Fruit fly (Drosophila melanogaster) whole organism, wandering third instar larva: ENCODE results near the gene CG32437.
A peak's percentile ranks its signal among the peaks of the same experiment; 100 is the strongest.

ENCODE experiments used
- Abd-B ChIP-seq: fragments of >200 bp; optimal IDR thresholded peaks from 2 replicates; lab custom pipeline; 2017; ENCODE audit warnings: missing biosample characterization, missing genetic modification characterization
- CG32264 ChIP-seq: fragments of 200-800 bp; sonication (Bioruptor generic); optimal IDR thresholded peaks from 2 replicates; lab custom pipeline; 2016; ENCODE audit warnings: missing biosample characterization, missing genetic modification characterization
- CG9705 ChIP-seq: fragments of 200-800 bp; sonication (Bioruptor generic); optimal IDR thresholded peaks from 2 replicates; lab custom pipeline; 2018; ENCODE audit warnings: missing biosample characterization, mild to moderate bottlenecking, missing genetic modification characterization
- Dfd ChIP-seq: fragments of >200 bp; optimal IDR thresholded peaks from 2 replicates; lab custom pipeline; 2017; ENCODE audit warnings: missing biosample characterization, missing genetic modification characterization
- Dif ChIP-seq: fragments of 200-275, 200-300 bp; sonication (Bioruptor generic); optimal IDR thresholded peaks from 2 replicates; lab custom pipeline; 2018; ENCODE audit warnings: missing biosample characterization, missing genetic modification characterization; ENCODE audit not compliant: partially characterized antibody
- GATAd ChIP-seq: sonication (Bioruptor generic); optimal IDR thresholded peaks from 2 replicates; lab custom pipeline; 2016; ENCODE audit warnings: missing biosample characterization, missing genetic modification characterization
- HLH106 ChIP-seq: fragments of 200-800 bp; optimal IDR thresholded peaks from 3 replicates; lab custom pipeline; 2019; ENCODE audit warnings: missing biosample characterization, mild to moderate bottlenecking, missing genetic modification characterization, moderate library complexity
- Hnf4 ChIP-seq: fragments of 200-800 bp; sonication (Bioruptor generic); optimal IDR thresholded peaks from 2 replicates; lab custom pipeline; 2016; ENCODE audit warnings: missing biosample characterization, mild to moderate bottlenecking, missing genetic modification characterization
- Hr78 ChIP-seq: fragments of >200 bp; optimal IDR thresholded peaks from 2 replicates; lab custom pipeline; 2017; ENCODE audit warnings: missing biosample characterization, missing genetic modification characterization
- Hr83 ChIP-seq: fragments of 200-300 bp; sonication (Bioruptor generic); optimal IDR thresholded peaks from 2 replicates; lab custom pipeline; 2016; ENCODE audit warnings: missing biosample characterization, mild to moderate bottlenecking, missing genetic modification characterization, moderate library complexity; ENCODE audit not compliant: poor library complexity, severe bottlenecking
- Jra ChIP-seq: sonication (Bioruptor generic); optimal IDR thresholded peaks from 2 replicates; lab custom pipeline; 2016; ENCODE audit warnings: missing biosample characterization, missing genetic modification characterization
- Mio ChIP-seq: sonication (Bioruptor generic); optimal IDR thresholded peaks from 2 replicates; lab custom pipeline; 2016; ENCODE audit warnings: missing biosample characterization, missing genetic modification characterization
- Myc ChIP-seq: fragments of >200 bp; optimal IDR thresholded peaks from 2 replicates; lab custom pipeline; 2017
- N ChIP-seq: fragments of >200 bp; optimal IDR thresholded peaks from 2 replicates; lab custom pipeline; 2018; ENCODE audit warnings: missing biosample characterization, missing external identifiers, missing genetic modification characterization
- OdsH ChIP-seq: fragments of 200-800 bp; sonication (Bioruptor generic); optimal IDR thresholded peaks from 2 replicates; lab custom pipeline; 2016; ENCODE audit warnings: missing biosample characterization, mild to moderate bottlenecking, missing genetic modification characterization
- Rel ChIP-seq, 2 experiments: fragments of 200-800 bp; sonication (Bioruptor generic) in 1 of 2; optimal IDR thresholded peaks; 2 replicates in 1 of 2; 3 replicates in 1 of 2; lab custom pipeline; 2016 to 2019; ENCODE audit warnings: mild to moderate bottlenecking in 2 of 2, missing biosample characterization in 2 of 2, missing genetic modification characterization in 2 of 2, moderate library complexity in 1 of 2
- Sp1 ChIP-seq: fragments of 200-800 bp; sonication (Bioruptor generic); optimal IDR thresholded peaks from 3 replicates; lab custom pipeline; 2019; ENCODE audit warnings: missing biosample characterization, mild to moderate bottlenecking, missing genetic modification characterization, moderate library complexity
- Vsx2 ChIP-seq: fragments of 200-300, 225-300 bp; sonication (Bioruptor generic); optimal IDR thresholded peaks from 2 replicates; lab custom pipeline; 2018; ENCODE audit warnings: missing biosample characterization, missing genetic modification characterization; ENCODE audit not compliant: partially characterized antibody
- dl ChIP-seq, 2 experiments: fragments of 175-275, 200-275 bp in 1 of 2; fragments of 200-275 bp in 1 of 2; sonication (Bioruptor generic); optimal IDR thresholded peaks; lab custom pipeline; 2018; ENCODE audit warnings: mild to moderate bottlenecking in 2 of 2, missing biosample characterization in 2 of 2, missing genetic modification characterization in 2 of 2, moderate library complexity in 2 of 2; ENCODE audit not compliant: partially characterized antibody in 2 of 2, insufficient read depth in 1 of 2
- dmrt93B ChIP-seq: fragments of 200-800 bp; sonication (Bioruptor generic); optimal IDR thresholded peaks from 2 replicates; lab custom pipeline; 2018; ENCODE audit warnings: missing biosample characterization, mild to moderate bottlenecking, missing genetic modification characterization
- dsf ChIP-seq: sonication (Bioruptor generic); optimal IDR thresholded peaks from 2 replicates; lab custom pipeline; 2016; ENCODE audit warnings: missing biosample characterization, missing genetic modification characterization, borderline replicate concordance
- ey ChIP-seq: fragments of 200-800 bp; sonication (Bioruptor generic); optimal IDR thresholded peaks from 2 replicates; lab custom pipeline; 2016; ENCODE audit warnings: missing biosample characterization, missing genetic modification characterization
- foxo ChIP-seq, 2 experiments: fragments of 200-800 bp; sonication (Bioruptor generic); optimal IDR thresholded peaks; 2 replicates in 1 of 2; 3 replicates in 1 of 2; lab custom pipeline; 2016 to 2017; ENCODE audit warnings: missing biosample characterization in 2 of 2, missing genetic modification characterization in 2 of 2
- fru ChIP-seq: fragments of 200-800 bp; sonication (Bioruptor generic); optimal IDR thresholded peaks from 3 replicates; lab custom pipeline; 2016; ENCODE audit warnings: missing biosample characterization, mild to moderate bottlenecking, missing genetic modification characterization
- h ChIP-seq: fragments of 200-800 bp; sonication (Bioruptor generic); optimal IDR thresholded peaks from 3 replicates; lab custom pipeline; 2016; ENCODE audit warnings: missing biosample characterization, mild to moderate bottlenecking, missing genetic modification characterization
- jim ChIP-seq: fragments of 175-275, 200-325 bp; sonication (Bioruptor generic); optimal IDR thresholded peaks from 2 replicates; lab custom pipeline; 2016; ENCODE audit warnings: missing biosample characterization, mild to moderate bottlenecking, missing genetic modification characterization
- lola ChIP-seq: fragments of >200 bp; optimal IDR thresholded peaks from 2 replicates; lab custom pipeline; 2017; ENCODE audit warnings: missing biosample characterization, missing genetic modification characterization
- pan ChIP-seq: fragments of >200 bp; optimal IDR thresholded peaks from 2 replicates; lab custom pipeline; 2017
- psq ChIP-seq: fragments of 200-800 bp; sonication (Bioruptor generic); optimal IDR thresholded peaks from 3 replicates; lab custom pipeline; 2017; ENCODE audit warnings: missing biosample characterization, mild to moderate bottlenecking, missing genetic modification characterization, moderate library complexity
- rgr ChIP-seq: fragments of 200-800 bp; sonication (Bioruptor generic); optimal IDR thresholded peaks from 3 replicates; lab custom pipeline; 2016; ENCODE audit warnings: missing biosample characterization, mild to moderate bottlenecking, missing genetic modification characterization
- usp ChIP-seq: fragments of >200 bp; optimal IDR thresholded peaks from 2 replicates; lab custom pipeline; 2017; ENCODE audit warnings: missing biosample characterization, missing genetic modification characterization
- woc ChIP-seq: sonication (Bioruptor generic); optimal IDR thresholded peaks from 2 replicates; lab custom pipeline; 2016; ENCODE audit warnings: missing biosample characterization, mild to moderate bottlenecking, missing genetic modification characterization

Gene CG32437

dm6 chr3L:21357383-21357782, at the start of gene CG32437:
TSS of gene CG32437 (plus strand) at chr3L:21357683.
- TF ChIP-seq CG32264 (GFP tag; lab: Kevin White, UChicago) = no peak
- TF ChIP-seq Rel (GFP tag; optimal IDR thresholded peaks at IDR 0.05; lab: Kevin White, UChicago) = no peak
- TF ChIP-seq Rel (tag; optimal IDR thresholded peaks at IDR 0.05; lab: Kevin White, UChicago) = no peak
- TF ChIP-seq jim (GFP tag; lab: Kevin White, UChicago) = no peak
- no peak for TF ChIP-seq dsf (GFP tag; lab: Kevin White, UChicago)
- no peak for TF ChIP-seq usp (GFP tag; lab: Kevin White, UChicago)
- no peak for TF ChIP-seq Hnf4 (GFP tag; lab: Kevin White, UChicago)
- no peak for TF ChIP-seq OdsH (GFP tag; lab: Kevin White, UChicago)
- TF ChIP-seq Hr83 = no peak
- TF ChIP-seq Mio (GFP tag; lab: Kevin White, UChicago) = no peak
- no peak for TF ChIP-seq GATAd (GFP tag; lab: Kevin White, UChicago)
- no peak for TF ChIP-seq lola (GFP tag; lab: Kevin White, UChicago)
- no peak for TF ChIP-seq dl (GFP tag; optimal IDR thresholded peaks at IDR 0.05; lab: Kevin White, UChicago; ENCODE audit: insufficient read depth in 1 of 2, partially characterized antibody in 2 of 2)
- TF ChIP-seq psq = no peak
- no peak for TF ChIP-seq Abd-B (GFP tag; lab: Kevin White, UChicago)
- TF ChIP-seq woc (GFP tag; lab: Kevin White, UChicago) = no peak
- no peak for TF ChIP-seq h (GFP tag; lab: Kevin White, UChicago)
- no peak for TF ChIP-seq N

DNA sequence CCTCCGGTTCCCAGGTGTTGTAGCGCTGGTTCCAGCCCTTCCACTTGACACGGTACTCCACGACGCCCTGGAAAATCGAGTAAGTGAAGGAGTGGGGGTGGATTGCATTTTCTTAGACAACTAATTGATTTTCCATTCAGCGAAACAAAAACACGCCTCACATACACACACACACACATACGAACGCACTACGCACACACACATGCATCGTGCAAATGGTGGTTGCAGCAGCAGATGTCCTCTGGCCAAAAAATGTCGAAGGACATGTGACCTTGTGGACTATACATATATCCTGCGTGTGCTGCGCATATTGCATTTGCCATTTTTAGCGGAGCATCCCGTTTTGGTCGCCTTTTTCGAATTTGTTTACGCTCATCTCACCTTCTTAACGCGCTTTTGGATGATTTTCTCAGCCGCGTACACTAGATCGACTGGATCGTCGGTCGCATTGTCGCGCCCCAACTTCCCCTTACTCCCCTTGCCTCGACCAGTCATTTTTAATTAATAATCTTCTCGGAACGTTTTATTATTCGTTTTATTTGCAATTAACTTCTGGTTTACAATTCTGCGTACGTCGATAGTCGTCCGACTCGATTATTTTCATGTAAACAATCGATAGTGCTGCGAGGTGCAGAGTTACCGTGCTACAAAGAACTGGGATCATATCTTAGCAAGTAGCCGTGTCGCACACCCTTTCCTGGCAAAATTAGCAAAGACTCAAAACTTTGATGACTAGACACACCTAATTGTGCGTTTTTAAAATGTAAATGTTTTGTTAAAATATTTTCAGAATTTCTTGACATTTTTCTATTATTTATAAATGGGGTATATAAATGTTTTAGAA, 39.8 kb upstream of the CG32437 start, which contains the start of gene Pc:
Pc (minus strand) TSS at position 605 of the 844 bp plus-strand sequence.
- peak; percentile 38 for TF ChIP-seq Hr83
- no peak for TF ChIP-seq GATAd (GFP tag; lab: Kevin White, UChicago)
- peak; percentile 22 for TF ChIP-seq HLH106 (tag; lab: Kevin White, UChicago)
- no peak for TF ChIP-seq ey
- TF ChIP-seq Mio (GFP tag; lab: Kevin White, UChicago) = no peak
- TF ChIP-seq pan (lab: Kevin White, UChicago) = no peak
- TF ChIP-seq Myc (lab: Kevin White, UChicago) = peak; percentile 6
- no peak for TF ChIP-seq lola (GFP tag; lab: Kevin White, UChicago)
- TF ChIP-seq Rel (GFP tag; optimal IDR thresholded peaks at IDR 0.05; lab: Kevin White, UChicago) = no peak
- TF ChIP-seq Rel (tag; optimal IDR thresholded peaks at IDR 0.05; lab: Kevin White, UChicago) = no peak
- TF ChIP-seq h (GFP tag; lab: Kevin White, UChicago) = peak; percentile 20
- TF ChIP-seq Hnf4 (GFP tag; lab: Kevin White, UChicago) = no peak
- TF ChIP-seq dmrt93B (GFP tag; lab: Kevin White, UChicago) = no peak
- TF ChIP-seq rgr = no peak
- no peak for TF ChIP-seq OdsH (GFP tag; lab: Kevin White, UChicago)
- TF ChIP-seq N = peak; percentile 37
- TF ChIP-seq foxo (GFP tag; optimal IDR thresholded peaks at IDR 0.05; lab: Kevin White, UChicago) = no peak
- TF ChIP-seq dsf (GFP tag; lab: Kevin White, UChicago) = no peak
- TF ChIP-seq Vsx2 (GFP tag; lab: Kevin White, UChicago) = peak; percentile 44
- TF ChIP-seq Dfd (GFP tag; lab: Kevin White, UChicago) = no peak
- no peak for TF ChIP-seq Dif (GFP tag; lab: Kevin White, UChicago)
- TF ChIP-seq CG32264 (GFP tag; lab: Kevin White, UChicago) = no peak

DNA sequence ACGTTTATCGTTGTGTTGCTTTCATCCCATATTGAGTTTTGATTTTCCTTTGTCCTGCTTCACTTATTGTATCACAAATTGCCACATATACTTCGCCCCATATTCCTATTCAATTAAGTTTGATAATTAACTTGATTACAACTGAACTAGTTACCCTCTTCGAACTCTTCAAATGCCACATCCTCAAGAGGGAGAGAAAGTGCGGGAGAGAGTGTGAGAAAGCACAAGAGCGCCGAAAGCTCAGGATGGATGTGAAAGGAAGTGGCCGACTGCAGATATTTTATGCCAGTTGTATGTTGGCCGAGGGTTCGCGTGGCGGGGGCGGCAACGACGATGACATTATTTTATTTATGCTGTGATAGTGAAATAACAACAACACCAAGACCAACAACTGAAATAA, 39.0 kb upstream of the CG32437 start, which contains the start of gene Rab26:
Rab26 (plus strand) TSS at position 301 of the 400 bp plus-strand sequence.
- TF ChIP-seq Jra (GFP tag; lab: Kevin White, UChicago) (no peak), Hr83 (no peak), jim (GFP tag; lab: Kevin White, UChicago) (no peak), HLH106 (tag; lab: Kevin White, UChicago) (no peak), woc (GFP tag; lab: Kevin White, UChicago) (no peak), Vsx2 (GFP tag; lab: Kevin White, UChicago) (no peak), ey (no peak), h (GFP tag; lab: Kevin White, UChicago) (no peak), dmrt93B (GFP tag; lab: Kevin White, UChicago) (no peak), OdsH (GFP tag; lab: Kevin White, UChicago) (no peak), Sp1 (GFP tag; lab: Kevin White, UChicago) (no peak), usp (GFP tag; lab: Kevin White, UChicago) (no peak), Dif (GFP tag; lab: Kevin White, UChicago) (no peak), Hr78 (GFP tag; lab: Kevin White, UChicago) (no peak), fru (GFP tag; lab: Kevin White, UChicago) (no peak), GATAd (GFP tag; lab: Kevin White, UChicago) (no peak), CG9705 (GFP tag; lab: Kevin White, UChicago) (no peak)
